Worm (Caenorhabditis elegans): ENCODE results near the gene alr-1.

- TF ChIP-seq unc-55 (GFP tag; optimal IDR thresholded peaks at IDR 0.05) (no peak), fkh-10 (GFP tag; optimal IDR thresholded peaks at IDR 0.05) (no peak), rnt-1 (tag; optimal IDR thresholded peaks at IDR 0.05) (no peak), nhr-232 (tag; optimal IDR thresholded peaks at IDR 0.05) (no peak), ceh-48 (tag; optimal IDR thresholded peaks at IDR 0.05) (no peak), C38D4.7 (GFP tag; optimal IDR thresholded peaks at IDR 0.05) (no peak), pag-3 (tag; optimal IDR thresholded peaks at IDR 0.05; ENCODE audit: borderline replicate concordance) (no peak), tbx-2 (tag; optimal IDR thresholded peaks at IDR 0.05) (no peak), hlh-13 (GFP tag; optimal IDR thresholded peaks at IDR 0.05) (no peak), K02D7.2 (tag; optimal IDR thresholded peaks at IDR 0.05) (no peak), nhr-11 (tag; optimal IDR thresholded peaks at IDR 0.05) (no peak), sox-4 (tag; optimal IDR thresholded peaks at IDR 0.05) (no peak), ama-1 (optimal IDR thresholded peaks at IDR 0.05) (no peak)
These were observed 22.2 kb downstream of the alr-1 start for ce11 chrX:11103173-11103572.

All from whole organism, late embryonic.